Fruit fly (Drosophila melanogaster) whole organism, prepupa: ENCODE results near the gene CG42300.

ENCODE experiments used
- Blimp-1 ChIP-seq: fragments of 200-800 bp; sonication (Bioruptor generic); optimal IDR thresholded peaks from 3 replicates; lab custom pipeline; 2017; ENCODE audit warnings: missing biosample characterization, missing genetic modification characterization, mild to moderate bottlenecking, moderate library complexity, missing genetic modification reagents
- CG10669 ChIP-seq: fragments of 200-800 bp; sonication (Bioruptor generic); optimal IDR thresholded peaks from 3 replicates; lab custom pipeline; 2018; ENCODE audit warnings: missing biosample characterization, mild to moderate bottlenecking, missing genetic modification characterization, moderate library complexity
- CG11294 ChIP-seq: fragments of 200-800 bp; sonication (Bioruptor generic); IDR thresholded peaks from 2 replicates; pipeline ENCODE4 v1.3.6; 2022; ENCODE audit warnings: missing biosample characterization, missing genetic modification characterization
- CG11762 ChIP-seq: fragments of 200-800 bp; sonication (Bioruptor generic); optimal IDR thresholded peaks from 3 replicates; lab custom pipeline; 2016; ENCODE audit warnings: missing biosample characterization, missing genetic modification characterization; ENCODE audit not compliant: insufficient read depth
- CG11902 ChIP-seq: fragments of 200-800 bp; sonication (Bioruptor generic); optimal IDR thresholded peaks from 3 replicates; lab custom pipeline; 2016; ENCODE audit warnings: missing biosample characterization, missing genetic modification characterization
- CG15336 ChIP-seq: fragments of 200-800 bp; sonication (Bioruptor generic); IDR thresholded peaks from 2 replicates; pipeline ENCODE4 v1.3.6; 2022; ENCODE audit warnings: missing biosample characterization, missing genetic modification characterization
- CG16779 ChIP-seq: fragments of 200-800 bp; sonication (Bioruptor generic); optimal IDR thresholded peaks from 3 replicates; lab custom pipeline; 2017; ENCODE audit warnings: missing biosample characterization, mild to moderate bottlenecking, missing genetic modification characterization
- CG3032 ChIP-seq: fragments of 200-800 bp; optimal IDR thresholded peaks from 2 replicates; lab custom pipeline; 2019; ENCODE audit warnings: missing biosample characterization, mild to moderate bottlenecking, missing genetic modification characterization, moderate library complexity
- CG31627 ChIP-seq: fragments of 200-800 bp; sonication (Bioruptor generic); optimal IDR thresholded peaks from 3 replicates; lab custom pipeline; 2016; ENCODE audit warnings: missing biosample characterization, missing genetic modification characterization
- CG34406 ChIP-seq: fragments of 200-800 bp; sonication (Bioruptor generic); optimal IDR thresholded peaks from 3 replicates; lab custom pipeline; 2016; ENCODE audit warnings: missing biosample characterization, missing genetic modification characterization
- CG3919 ChIP-seq: fragments of 200-800 bp; sonication (Bioruptor generic); optimal IDR thresholded peaks from 3 replicates; lab custom pipeline; 2016; ENCODE audit warnings: missing biosample characterization, missing genetic modification characterization
- CG4318 ChIP-seq: fragments of 200-800 bp; sonication (Bioruptor generic); optimal IDR thresholded peaks from 3 replicates; lab custom pipeline; 2017; ENCODE audit warnings: missing biosample characterization, mild to moderate bottlenecking, missing genetic modification characterization
- CG6276 ChIP-seq: fragments of 200-800 bp; sonication (Bioruptor generic); optimal IDR thresholded peaks from 2 replicates; lab custom pipeline; 2017; ENCODE audit warnings: missing biosample characterization, mild to moderate bottlenecking, missing genetic modification characterization
- CG6808 ChIP-seq: fragments of 200-800 bp; sonication (Bioruptor generic); optimal IDR thresholded peaks from 3 replicates; lab custom pipeline; 2017; ENCODE audit warnings: missing biosample characterization, missing genetic modification characterization, mild to moderate bottlenecking, moderate library complexity, missing genetic modification reagents
- CG7368 ChIP-seq: fragments of 200-800 bp; sonication (Bioruptor generic); optimal IDR thresholded peaks from 3 replicates; lab custom pipeline; 2016; ENCODE audit warnings: missing biosample characterization, missing genetic modification characterization
- CG8119 ChIP-seq: fragments of 200-800 bp; sonication (Bioruptor generic); IDR thresholded peaks from 3 replicates; pipeline ENCODE4 v1.3.6; 2022; ENCODE audit warnings: missing biosample characterization, missing genetic modification characterization
- CG8319 ChIP-seq: fragments of 200-800 bp; sonication (Bioruptor generic); optimal IDR thresholded peaks from 3 replicates; lab custom pipeline; 2016; ENCODE audit warnings: missing biosample characterization, missing genetic modification characterization
- CG8632 ChIP-seq: fragments of 200-800 bp; sonication (Bioruptor generic); optimal IDR thresholded peaks from 3 replicates; lab custom pipeline; 2016; ENCODE audit warnings: missing biosample characterization, missing genetic modification characterization
- CG9139 ChIP-seq: fragments of 200-800 bp; sonication (Bioruptor generic); optimal IDR thresholded peaks from 3 replicates; lab custom pipeline; 2017; ENCODE audit warnings: missing biosample characterization, mild to moderate bottlenecking, missing genetic modification characterization
- Eip75B ChIP-seq: fragments of 200-800 bp; sonication (Bioruptor generic); optimal IDR thresholded peaks from 3 replicates; lab custom pipeline; 2016; ENCODE audit warnings: missing biosample characterization, missing genetic modification characterization
- Eip78C ChIP-seq: fragments of 200-800 bp; sonication (Bioruptor generic); peaks from one replicate; lab custom pipeline; 2016; ENCODE audit warnings: missing biosample characterization, missing genetic modification characterization
- Eip93F ChIP-seq: fragments of 200-800 bp; sonication (Bioruptor generic); optimal IDR thresholded peaks from 2 replicates; lab custom pipeline; 2016; ENCODE audit warnings: missing biosample characterization, mild to moderate bottlenecking, missing genetic modification characterization
- Ets96B ChIP-seq: fragments of 200-800 bp; optimal IDR thresholded peaks from 2 replicates; lab custom pipeline; 2019; ENCODE audit warnings: missing biosample characterization, mild to moderate bottlenecking, missing genetic modification characterization, moderate library complexity
- Gug ChIP-seq: fragments of 200-800 bp; sonication (Bioruptor generic); IDR thresholded peaks from 2 replicates; pipeline ENCODE4 v1.3.6; 2022; ENCODE audit warnings: missing biosample characterization, missing genetic modification characterization
- Hr39 ChIP-seq: fragments of 200-800 bp; sonication (Bioruptor generic); optimal IDR thresholded peaks from 2 replicates; lab custom pipeline; 2016; ENCODE audit warnings: missing biosample characterization, missing genetic modification characterization
- Hr4 ChIP-seq: fragments of 200-800 bp; sonication (Bioruptor generic); optimal IDR thresholded peaks from 3 replicates; lab custom pipeline; 2016; ENCODE audit warnings: missing biosample characterization, missing genetic modification characterization
- Lpt ChIP-seq: fragments of 200-800 bp; sonication (Bioruptor generic); optimal IDR thresholded peaks from 3 replicates; lab custom pipeline; 2016; ENCODE audit warnings: missing biosample characterization, missing genetic modification characterization
- Met ChIP-seq: fragments of 200-800 bp; sonication (Bioruptor generic); optimal IDR thresholded peaks from 3 replicates; lab custom pipeline; 2016; ENCODE audit warnings: missing biosample characterization, missing genetic modification characterization
- OdsH ChIP-seq: fragments of 200-800 bp; sonication (Bioruptor generic); optimal IDR thresholded peaks from 3 replicates; lab custom pipeline; 2016; ENCODE audit warnings: missing biosample characterization, missing genetic modification characterization
- Sox102F ChIP-seq: fragments of 200-800 bp; sonication (Bioruptor generic); optimal IDR thresholded peaks from 2 replicates; lab custom pipeline; 2016; ENCODE audit warnings: missing biosample characterization, mild to moderate bottlenecking, missing genetic modification characterization
- Sox14 ChIP-seq: fragments of 200-800 bp; sonication (Bioruptor generic); optimal IDR thresholded peaks from 3 replicates; lab custom pipeline; 2016; ENCODE audit warnings: missing biosample characterization, missing genetic modification characterization
- Sox15 ChIP-seq: fragments of 200-800 bp; sonication (Bioruptor generic); optimal IDR thresholded peaks from 3 replicates; lab custom pipeline; 2016; ENCODE audit warnings: missing biosample characterization, missing genetic modification characterization
- acj6 ChIP-seq: fragments of 200-800 bp; sonication (Bioruptor generic); optimal IDR thresholded peaks from 3 replicates; lab custom pipeline; 2016; ENCODE audit warnings: missing biosample characterization, missing genetic modification characterization
- dac ChIP-seq: fragments of 200-800 bp; sonication (Bioruptor generic); optimal IDR thresholded peaks from 2 replicates; lab custom pipeline; 2017; ENCODE audit warnings: missing biosample characterization, mild to moderate bottlenecking, missing genetic modification characterization
- dsx ChIP-seq: fragments of 200-800 bp; optimal IDR thresholded peaks from 3 replicates; lab custom pipeline; 2019; ENCODE audit warnings: missing biosample characterization, mild to moderate bottlenecking, missing genetic modification characterization, moderate library complexity; ENCODE audit not compliant: poor library complexity, severe bottlenecking
- eg ChIP-seq: fragments of 200-800 bp; sonication (Bioruptor generic); IDR thresholded peaks from 3 replicates; pipeline ENCODE4 v1.3.6; 2022; ENCODE audit warnings: missing biosample characterization, missing genetic modification characterization
- esn ChIP-seq: fragments of 200-800 bp; sonication (Bioruptor generic); optimal IDR thresholded peaks from 2 replicates; lab custom pipeline; 2016; ENCODE audit warnings: missing biosample characterization, mild to moderate bottlenecking, missing genetic modification characterization, moderate library complexity
- fd59A ChIP-seq: fragments of 200-800 bp; sonication (Bioruptor generic); optimal IDR thresholded peaks from 2 replicates; lab custom pipeline; 2017; ENCODE audit warnings: missing biosample characterization, mild to moderate bottlenecking, missing genetic modification characterization, missing genetic modification reagents
- fd85E ChIP-seq: fragments of 200-800 bp; sonication (Bioruptor generic); optimal IDR thresholded peaks from 3 replicates; lab custom pipeline; 2016; ENCODE audit warnings: missing biosample characterization, missing genetic modification characterization
- fkh ChIP-seq: fragments of 200-800 bp; sonication (Bioruptor generic); optimal IDR thresholded peaks from 3 replicates; lab custom pipeline; 2017; ENCODE audit warnings: missing biosample characterization, mild to moderate bottlenecking, missing genetic modification characterization, moderate library complexity
- net ChIP-seq: fragments of 200-800 bp; sonication (Bioruptor generic); optimal IDR thresholded peaks from 3 replicates; lab custom pipeline; 2016; ENCODE audit warnings: missing biosample characterization, missing genetic modification characterization
- pdm3 ChIP-seq: fragments of 200-800 bp; sonication (Bioruptor generic); optimal IDR thresholded peaks from 3 replicates; lab custom pipeline; 2016; ENCODE audit warnings: missing biosample characterization, missing genetic modification characterization
- salr ChIP-seq, 2 experiments: fragments of 200-800 bp; sonication (Bioruptor generic); optimal IDR thresholded peaks; 3 replicates each; lab custom pipeline; 2016 to 2018; ENCODE audit warnings: missing biosample characterization in 2 of 2, missing genetic modification characterization in 2 of 2, mild to moderate bottlenecking in 1 of 2
- spab ChIP-seq: fragments of 200-800 bp; sonication (Bioruptor generic); optimal IDR thresholded peaks from 2 replicates; lab custom pipeline; 2017; ENCODE audit warnings: missing biosample characterization, mild to moderate bottlenecking, missing genetic modification characterization, missing genetic modification reagents
- ss ChIP-seq, 2 experiments: fragments of 200-800 bp; sonication (Bioruptor generic); optimal IDR thresholded peaks; 2 replicates in 1 of 2; 3 replicates in 1 of 2; lab custom pipeline; 2017 to 2018; ENCODE audit warnings: mild to moderate bottlenecking in 2 of 2, missing biosample characterization in 2 of 2, missing genetic modification characterization in 2 of 2, moderate library complexity in 1 of 2
- svp ChIP-seq: fragments of 200-800 bp; sonication (Bioruptor generic); peaks from one replicate; lab custom pipeline; 2016; ENCODE audit warnings: missing biosample characterization, missing genetic modification characterization
- topi ChIP-seq: fragments of 200-800 bp; sonication (Bioruptor generic); optimal IDR thresholded peaks from 3 replicates; lab custom pipeline; 2016; ENCODE audit warnings: missing biosample characterization, missing genetic modification characterization

CG42300 gene

dm6 chrX:15601285-15601684 lies 45.4 kb upstream of the CG42300 start (continued):
- TF ChIP-seq CG9139 (GFP tag; lab: Kevin White, UChicago), result no peak
- no peak for TF ChIP-seq CG31627
- TF ChIP-seq CG16779 (tag; lab: Kevin White, UChicago), result no peak
- TF ChIP-seq CG3919 (GFP tag; lab: Kevin White, UChicago), result no peak
- TF ChIP-seq CG10669, result no peak
- no peak for TF ChIP-seq esn (GFP tag; lab: Kevin White, UChicago)
- no peak for TF ChIP-seq Eip75B (GFP tag; lab: Kevin White, UChicago)
- no peak for TF ChIP-seq fkh
- TF ChIP-seq Eip93F, result no peak
- no peak for TF ChIP-seq Blimp-1 (GFP tag; lab: Kevin White, UChicago)
- peak; percentile 15 for TF ChIP-seq Ets96B (tag; lab: Kevin White, UChicago)
- no peak for TF ChIP-seq fd85E (GFP tag; lab: Kevin White, UChicago)
- TF ChIP-seq CG8119, result 0 out of 3 replicates have a peak, but pooled peaks have one; percentile 24
- TF ChIP-seq salr (GFP tag; optimal IDR thresholded peaks at IDR 0.05; lab: Kevin White, UChicago), result no peak
- TF ChIP-seq Eip78C, result peak; percentile 66
- peak; percentile 42; the same call in 1 of the 3 replicates for TF ChIP-seq eg
- no peak for TF ChIP-seq Hr39 (GFP tag; lab: Kevin White, UChicago)
- no peak for TF ChIP-seq svp (GFP tag; lab: Kevin White, UChicago)

- no peak for TF ChIP-seq CG34406 (GFP tag; lab: Kevin White, UChicago)
- TF ChIP-seq fkh, result no peak
- TF ChIP-seq CG4318 (GFP tag; lab: Kevin White, UChicago), result no peak
- TF ChIP-seq dsx (GFP tag; lab: Kevin White, UChicago), result no peak
- TF ChIP-seq topi (GFP tag; lab: Kevin White, UChicago), result peak; percentile 11
- TF ChIP-seq acj6 (GFP tag; lab: Kevin White, UChicago), result peak; percentile 17
- TF ChIP-seq Ets96B (tag; lab: Kevin White, UChicago), result no peak
- no peak for TF ChIP-seq CG11294 (GFP tag; lab: Robert Waterston, UW)
- TF ChIP-seq OdsH, result peak; percentile 36
- TF ChIP-seq CG8319 (GFP tag; lab: Kevin White, UChicago), result peak; percentile 14
- no peak; the same call in 1 of the 2 replicates for TF ChIP-seq Gug (GFP tag; lab: Robert Waterston, UW)
- TF ChIP-seq CG8632, result no peak
- TF ChIP-seq CG11762 (GFP tag; lab: Kevin White, UChicago), result peak; percentile 6
- peak; percentile 67 for TF ChIP-seq Hr4
- peak; percentile 2 for TF ChIP-seq CG31627
- no peak for TF ChIP-seq Sox102F (GFP tag; lab: Kevin White, UChicago)
- no peak for TF ChIP-seq fd85E (GFP tag; lab: Kevin White, UChicago)
- TF ChIP-seq Eip93F, result no peak
- TF ChIP-seq eg, result peak; percentile 77
- no peak for TF ChIP-seq salr (GFP tag; optimal IDR thresholded peaks at IDR 0.05; lab: Kevin White, UChicago)
- TF ChIP-seq CG6276 (GFP tag; lab: Kevin White, UChicago), result peak; percentile 59
- no peak for TF ChIP-seq CG6808 (GFP tag; lab: Kevin White, UChicago)
- TF ChIP-seq CG3919 (GFP tag; lab: Kevin White, UChicago), result peak; percentile 25
- TF ChIP-seq dac (GFP tag; lab: Kevin White, UChicago), result no peak
- peak; percentile 3 for TF ChIP-seq net (GFP tag; lab: Kevin White, UChicago)
- TF ChIP-seq Hr39 (GFP tag; lab: Kevin White, UChicago), result peak; percentile 35
- TF ChIP-seq CG11902 (GFP tag; lab: Kevin White, UChicago), result no peak
- peak; percentile 79 for TF ChIP-seq Eip78C
- TF ChIP-seq ss (GFP tag; optimal IDR thresholded peaks at IDR 0.05; lab: Kevin White, UChicago), result no peak
- peak; percentile 14 for TF ChIP-seq esn (GFP tag; lab: Kevin White, UChicago)
- peak; percentile 47 for TF ChIP-seq pdm3 (GFP tag; lab: Kevin White, UChicago)
- peak; percentile 61 for TF ChIP-seq CG8119
- no peak for TF ChIP-seq Sox14 (GFP tag; lab: Kevin White, UChicago)
- TF ChIP-seq Lpt (GFP tag; lab: Kevin White, UChicago), result peak; percentile 21
- peak; percentile 24 for TF ChIP-seq Met (GFP tag; lab: Kevin White, UChicago)
- no peak for TF ChIP-seq CG10669
- TF ChIP-seq CG15336 (GFP tag; lab: Robert Waterston, UW), result peak; percentile 78
- TF ChIP-seq fd59A (GFP tag; lab: Kevin White, UChicago), result no peak
- TF ChIP-seq CG3032, result no peak
- no peak for TF ChIP-seq CG9139 (GFP tag; lab: Kevin White, UChicago)
- TF ChIP-seq CG7368 (GFP tag; lab: Kevin White, UChicago), result no peak
- TF ChIP-seq Sox15, result no peak
- TF ChIP-seq CG16779 (tag; lab: Kevin White, UChicago), result no peak
- TF ChIP-seq spab, result no peak
- no peak for TF ChIP-seq Blimp-1 (GFP tag; lab: Kevin White, UChicago)
These were observed 43.9 kb upstream of the CG42300 start for dm6 chrX:15599697-15600096.
